Worm (Caenorhabditis elegans) whole organism, midembryonic: Measurements from ENCODE around the gene plc-3.

Experiments
- T22C8.4 ChIP-seq: fragments of 200-800 bp; sonication (Bioruptor generic); IDR thresholded peaks from 2 replicates; pipeline ENCODE4 v1.3.6; 2022; ENCODE audit warnings: missing genetic modification characterization, missing compliant biosample characterization
- klf-2 ChIP-seq: fragments of 200-800 bp; sonication (Bioruptor generic); conservative IDR thresholded peaks from 2 replicates; pipeline ENCODE4 v1.3.6; 2022; ENCODE audit warnings: missing genetic modification reagents, missing genetic modification characterization, missing compliant biosample characterization

DNA sequence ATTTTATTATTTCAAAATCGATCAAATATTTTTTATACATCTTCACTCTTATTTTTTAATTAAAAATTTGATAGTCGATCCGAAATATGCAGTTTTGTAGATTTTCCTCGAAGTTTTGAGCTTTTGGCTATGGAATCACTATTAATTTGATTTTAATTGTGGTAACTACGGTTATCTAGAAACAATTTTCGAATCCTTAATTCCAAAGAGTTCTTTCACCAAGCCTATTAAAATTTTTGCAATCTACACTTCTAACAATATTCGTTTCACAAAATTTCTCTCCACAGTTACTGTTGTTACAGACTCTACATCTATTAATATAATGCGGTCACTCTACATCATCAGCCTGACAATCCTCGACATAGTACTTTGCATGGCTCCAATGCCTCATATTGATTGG is 30.5 kb upstream of the plc-3 start, which contains the start of gene R05H5.7:
- TF ChIP-seq T22C8.4 (no peak), klf-2 (GFP tag; lab: Robert Waterston, UW) (no peak)
